Worm (Caenorhabditis elegans) whole organism, L4 larva: Measurements from ENCODE around the gene C29A12.6.

Experiments
- F10B5.3 ChIP-seq: sonication (generic microtip); optimal IDR thresholded peaks from 2 replicates; lab custom pipeline; 2016; ENCODE audit warnings: mild to moderate bottlenecking, missing genetic modification characterization, missing compliant biosample characterization
- F37D6.2 ChIP-seq: sonication (generic microtip); optimal IDR thresholded peaks from 2 replicates; lab custom pipeline; 2016; ENCODE audit warnings: mild to moderate bottlenecking, missing genetic modification characterization, missing compliant biosample characterization
- T20F7.1 ChIP-seq: fragments of 200-800 bp; sonication (Bioruptor generic); optimal IDR thresholded peaks from 2 replicates; lab custom pipeline; 2018; ENCODE audit warnings: mild to moderate bottlenecking, missing genetic modification characterization, missing compliant biosample characterization
- Y48G9A.11 ChIP-seq: fragments of 200-800 bp; sonication (Bioruptor generic); IDR thresholded peaks from 2 replicates; pipeline ENCODE4 v1.3.6; 2022; ENCODE audit warnings: missing genetic modification reagents, missing genetic modification characterization, missing compliant biosample characterization
- ZK337.2 ChIP-seq: fragments of 200-800 bp; sonication (Bioruptor generic); IDR thresholded peaks from 2 replicates; pipeline ENCODE4 v1.3.6; 2022; ENCODE audit warnings: missing genetic modification reagents, missing genetic modification characterization, missing compliant biosample characterization
- aha-1 ChIP-seq: fragments of 150-350 bp; peaks from one replicate; lab custom pipeline; 2014; ENCODE audit warnings: missing biosample characterization, missing genetic modification characterization
- ama-1 ChIP-seq: fragments of 150-350 bp; optimal IDR thresholded peaks from 2 replicates; lab custom pipeline; 2014; ENCODE audit warnings: inconsistent platforms, mixed read lengths
- ceh-20 ChIP-seq: fragments of 200-800 bp; sonication (Bioruptor generic); IDR thresholded peaks from 2 replicates; pipeline ENCODE4 v1.3.6; 2022; ENCODE audit warnings: missing genetic modification reagents, missing genetic modification characterization, missing compliant biosample characterization
- ceh-28 ChIP-seq: fragments of 150-350 bp; optimal IDR thresholded peaks from 2 replicates; lab custom pipeline; 2014; ENCODE audit warnings: missing biosample characterization, missing genetic modification reagents, missing genetic modification characterization
- ceh-32 ChIP-seq: sonication (generic microtip); optimal IDR thresholded peaks from 2 replicates; lab custom pipeline; 2016; ENCODE audit warnings: mild to moderate bottlenecking, missing genetic modification characterization, missing compliant biosample characterization; ENCODE audit not compliant: poor library complexity
- ceh-44 ChIP-seq: fragments of 200-800 bp; sonication (Bioruptor generic); IDR thresholded peaks from 2 replicates; pipeline ENCODE4 v1.3.6; 2022; ENCODE audit warnings: missing genetic modification reagents, missing genetic modification characterization, missing compliant biosample characterization
- ces-1 ChIP-seq: fragments of 150-350 bp; sonication (generic microtip); optimal IDR thresholded peaks from 4 replicates; lab custom pipeline; 2014; ENCODE audit warnings: missing biosample characterization, missing genetic modification reagents, missing genetic modification characterization
- ctbp-1 ChIP-seq: fragments of 200-800 bp; sonication (Bioruptor generic); IDR thresholded peaks from 2 replicates; pipeline ENCODE4 v1.3.6; 2022; ENCODE audit warnings: missing genetic modification reagents, missing genetic modification characterization, missing compliant biosample characterization
- daf-16 ChIP-seq, 3 experiments: sonication (generic microtip); optimal IDR thresholded peaks; 2 replicates each; lab custom pipeline; 2016 to 2017; ENCODE audit warnings: missing genetic modification characterization in 3 of 3, missing genetic modification reagents in 3 of 3, mild to moderate bottlenecking in 2 of 3, missing compliant biosample characterization in 2 of 3, missing biosample characterization in 1 of 3, moderate library complexity in 1 of 3
- dmd-6 ChIP-seq: fragments of 200-800 bp; sonication (Bioruptor generic); IDR thresholded peaks from 2 replicates; pipeline ENCODE4 v1.3.6; 2022; ENCODE audit warnings: missing genetic modification reagents, missing genetic modification characterization, missing compliant biosample characterization
- dpl-1 ChIP-seq: fragments of 150-350 bp; optimal IDR thresholded peaks from 2 replicates; lab custom pipeline; 2014; ENCODE audit warnings: missing biosample characterization, missing genetic modification reagents, missing genetic modification characterization
- dve-1 ChIP-seq: sonication (generic microtip); optimal IDR thresholded peaks from 2 replicates; lab custom pipeline; 2017; ENCODE audit warnings: antibody characterized with exemption, mild to moderate bottlenecking, missing genetic modification characterization, missing compliant biosample characterization; ENCODE audit not compliant: insufficient read depth
- fkh-10 ChIP-seq: fragments of 150-350 bp; optimal IDR thresholded peaks from 2 replicates; lab custom pipeline; 2014; ENCODE audit warnings: missing biosample characterization, missing genetic modification reagents, missing genetic modification characterization
- gei-8 ChIP-seq: fragments of 200-800 bp; sonication (Bioruptor generic); optimal IDR thresholded peaks from 2 replicates; lab custom pipeline; 2018; ENCODE audit warnings: mild to moderate bottlenecking, missing genetic modification characterization, missing compliant biosample characterization
- hif-1 ChIP-seq, 2 experiments: sonication (generic microtip); optimal IDR thresholded peaks; 2 replicates each; lab custom pipeline; 2016 to 2017; ENCODE audit warnings: missing compliant biosample characterization in 2 of 2, missing genetic modification characterization in 2 of 2, missing genetic modification reagents in 2 of 2, missing genotype in 2 of 2, mild to moderate bottlenecking in 1 of 2
- hlh-11 ChIP-seq: fragments of 200-800 bp; sonication (Bioruptor generic); optimal IDR thresholded peaks from 2 replicates; lab custom pipeline; 2018; ENCODE audit warnings: mild to moderate bottlenecking, missing genetic modification characterization, missing compliant biosample characterization
- hlh-30 ChIP-seq: sonication (generic microtip); optimal IDR thresholded peaks from 2 replicates; lab custom pipeline; 2017; ENCODE audit warnings: antibody characterized with exemption, mild to moderate bottlenecking, missing genetic modification characterization, missing compliant biosample characterization; ENCODE audit not compliant: insufficient read depth
- hmg-1.1 ChIP-seq: fragments of 200-800 bp; sonication (Bioruptor generic); IDR thresholded peaks from 2 replicates; pipeline ENCODE4 v1.3.6; 2022; ENCODE audit warnings: missing genetic modification reagents, missing genetic modification characterization, missing compliant biosample characterization
- lim-7 ChIP-seq: fragments of 200-800 bp; sonication (Bioruptor generic); IDR thresholded peaks from 2 replicates; pipeline ENCODE4 v1.3.6; 2022; ENCODE audit warnings: missing genetic modification characterization, missing compliant biosample characterization
- lin-13 ChIP-seq: fragments of 150-350 bp; optimal IDR thresholded peaks from 2 replicates; lab custom pipeline; 2014; ENCODE audit warnings: missing biosample characterization, missing genetic modification reagents, missing genetic modification characterization
- lin-15B ChIP-seq: fragments of 150-350 bp; sonication (generic microtip); optimal IDR thresholded peaks from 3 replicates; lab custom pipeline; 2014; ENCODE audit warnings: missing biosample characterization, missing genetic modification characterization
- lsy-2 ChIP-seq, 2 experiments: fragments of 150-350 bp in 1 of 2; sonication (generic microtip) in 1 of 2; optimal IDR thresholded peaks; 2 replicates each; lab custom pipeline; 2014 to 2017; ENCODE audit warnings: missing biosample characterization in 2 of 2, missing genetic modification characterization in 2 of 2
- madf-9 ChIP-seq: fragments of 200-800 bp; sonication (Bioruptor generic); conservative IDR thresholded peaks from 2 replicates; pipeline ENCODE4 v1.3.6; 2022; ENCODE audit warnings: missing genetic modification reagents, missing genetic modification characterization, missing compliant biosample characterization
- mdl-1 ChIP-seq, 2 experiments: fragments of 150-350 bp in 1 of 2; sonication (generic microtip) in 1 of 2; optimal IDR thresholded peaks; 2 replicates each; lab custom pipeline; 2014 to 2017; ENCODE audit warnings: missing biosample characterization in 2 of 2, missing genetic modification characterization in 2 of 2
- mep-1 ChIP-seq: fragments of 150-350 bp; sonication (generic microtip); optimal IDR thresholded peaks from 3 replicates; lab custom pipeline; 2014; ENCODE audit warnings: missing biosample characterization, missing genetic modification characterization
- mes-2 ChIP-seq: sonication (generic microtip); optimal IDR thresholded peaks from 2 replicates; lab custom pipeline; 2016; ENCODE audit warnings: missing genotype, mild to moderate bottlenecking, missing genetic modification characterization, missing compliant biosample characterization; ENCODE audit not compliant: poor library complexity, severe bottlenecking
- mxl-2 ChIP-seq: fragments of 200-800 bp; sonication (Bioruptor generic); conservative IDR thresholded peaks from 2 replicates; pipeline ENCODE4 v1.3.6; 2022; ENCODE audit warnings: missing genetic modification reagents, missing genetic modification characterization, missing compliant biosample characterization
- mxl-3 ChIP-seq: fragments of 200-800 bp; sonication (Bioruptor generic); optimal IDR thresholded peaks from 2 replicates; lab custom pipeline; 2018; ENCODE audit warnings: mild to moderate bottlenecking, missing genetic modification characterization, missing compliant biosample characterization
- nhr-10 ChIP-seq: fragments of 150-350 bp; optimal IDR thresholded peaks from 2 replicates; lab custom pipeline; 2014; ENCODE audit warnings: missing biosample characterization, missing genetic modification characterization
- nhr-102 ChIP-seq: sonication (generic microtip); optimal IDR thresholded peaks from 2 replicates; lab custom pipeline; 2016; ENCODE audit warnings: mild to moderate bottlenecking, missing genetic modification characterization, moderate library complexity, missing compliant biosample characterization
- nhr-11 ChIP-seq: fragments of 150-350 bp; optimal IDR thresholded peaks from 2 replicates; lab custom pipeline; 2014; ENCODE audit warnings: missing biosample characterization, missing genetic modification characterization
- nhr-28 ChIP-seq: fragments of 150-350 bp; optimal IDR thresholded peaks from 2 replicates; lab custom pipeline; 2014; ENCODE audit warnings: missing biosample characterization, missing genetic modification characterization
- nhr-48 ChIP-seq: sonication (generic microtip); optimal IDR thresholded peaks from 2 replicates; lab custom pipeline; 2016; ENCODE audit warnings: mild to moderate bottlenecking, missing genetic modification characterization, missing compliant biosample characterization
- nhr-6 ChIP-seq: fragments of 150-350 bp; optimal IDR thresholded peaks from 2 replicates; lab custom pipeline; 2014; ENCODE audit warnings: missing biosample characterization, missing genetic modification characterization
- nhr-77 ChIP-seq: fragments of 150-350 bp; optimal IDR thresholded peaks from 2 replicates; lab custom pipeline; 2014; ENCODE audit warnings: missing biosample characterization, missing genetic modification characterization
- pha-4 ChIP-seq, 2 experiments: fragments of 150-350 bp in 1 of 2; fragments of 200-800 bp in 1 of 2; sonication (Bioruptor generic) in 1 of 2; IDR thresholded peaks in 1 of 2; optimal IDR thresholded peaks in 1 of 2; 2 replicates each; pipeline versions ENCODE4 v1.3.6 to Lab custom; 2014 to 2022; ENCODE audit warnings: missing genetic modification characterization in 2 of 2, missing genetic modification reagents in 2 of 2, missing biosample characterization in 1 of 2, missing compliant biosample characterization in 1 of 2
- rbr-2 ChIP-seq: sonication (generic microtip); optimal IDR thresholded peaks from 2 replicates; lab custom pipeline; 2016; ENCODE audit warnings: missing genotype, missing genetic modification characterization, missing compliant biosample characterization
- sdz-12 ChIP-seq: fragments of 200-800 bp; sonication (Bioruptor generic); optimal IDR thresholded peaks from 2 replicates; lab custom pipeline; 2018; ENCODE audit warnings: mild to moderate bottlenecking, missing genetic modification characterization, missing compliant biosample characterization
- set-16 ChIP-seq: fragments of 200-800 bp; sonication (Bioruptor generic); IDR thresholded peaks from 2 replicates; pipeline ENCODE4 v1.3.6; 2022; ENCODE audit warnings: missing genetic modification reagents, missing genetic modification characterization, missing compliant biosample characterization
- tra-1 ChIP-seq: fragments of 200-800 bp; sonication (Bioruptor generic); IDR thresholded peaks from 2 replicates; pipeline ENCODE4 v1.3.6; 2022; ENCODE audit warnings: missing genetic modification reagents, missing genetic modification characterization, missing compliant biosample characterization
- unc-130 ChIP-seq: sonication (generic microtip); optimal IDR thresholded peaks from 2 replicates; lab custom pipeline; 2016; ENCODE audit warnings: missing genetic modification reagents, missing genetic modification characterization, missing compliant biosample characterization
- unc-62 ChIP-seq, 3 experiments: fragments of 150-350 bp in 1 of 3; sonication (generic microtip); optimal IDR thresholded peaks in 2 of 3; peaks in 1 of 3; 1 replicate in 1 of 3; 2 replicates in 2 of 3; lab custom pipeline; 2014 to 2017; ENCODE audit warnings: missing biosample characterization in 3 of 3, missing genetic modification characterization in 3 of 3, missing genetic modification reagents in 3 of 3, missing genotype in 1 of 3
- vab-7 ChIP-seq: fragments of 200-800 bp; sonication (Bioruptor generic); IDR thresholded peaks from 2 replicates; pipeline ENCODE4 v1.3.6; 2022; ENCODE audit warnings: missing genetic modification reagents, missing genetic modification characterization, missing compliant biosample characterization
- ztf-7 ChIP-seq: fragments of 150-350 bp; optimal IDR thresholded peaks from 2 replicates; lab custom pipeline; 2014; ENCODE audit warnings: missing biosample characterization, missing genetic modification characterization

The C29A12.6 gene

ce11 chrV:10871457-10871861 is 24.5 kb downstream of the C29A12.6 start:
- peak; percentile 52; the same call in 1 of the 2 replicates for TF ChIP-seq ceh-20 (GFP tag; lab: Robert Waterston, UW)
- no peak for TF ChIP-seq lim-7 (GFP tag; lab: Robert Waterston, UW)
- no peak for TF ChIP-seq unc-130 (GFP tag; lab: Kevin White, UChicago)
- peak; percentile 41 for TF ChIP-seq dpl-1
- peak; percentile 53 for TF ChIP-seq mes-2
- TF ChIP-seq ceh-44 = no peak
- no peak for TF ChIP-seq ama-1 (lab: Kevin White, UChicago)
- peak; percentile 87 for TF ChIP-seq hmg-1.1 (GFP tag; lab: Robert Waterston, UW)
- peak; percentile 99 for TF ChIP-seq aha-1
- peak; percentile 92 for TF ChIP-seq fkh-10 (GFP tag; lab: Kevin White, UChicago)
- no peak for TF ChIP-seq pha-4 (GFP tag; IDR thresholded peaks at IDR 0.05; lab: Robert Waterston, UW)
- TF ChIP-seq pha-4 (tag; optimal IDR thresholded peaks at IDR 0.05; lab: Kevin White, UChicago) = peak; percentile 26
- TF ChIP-seq dve-1 (tag; lab: Kevin White, UChicago) = peak; percentile 77
- TF ChIP-seq hif-1 (tag; optimal IDR thresholded peaks at IDR 0.05; lab: Kevin White, UChicago) = peak in 1 of 2 experiments; percentile 67
- no peak for TF ChIP-seq daf-16 (GFP tag; optimal IDR thresholded peaks at IDR 0.05; lab: Kevin White, UChicago)
- peak; percentile 45 for TF ChIP-seq daf-16 (tag; optimal IDR thresholded peaks at IDR 0.05; lab: Kevin White, UChicago)
- peak; percentile 25 for TF ChIP-seq ces-1 (GFP tag; lab: Kevin White, UChicago)
- TF ChIP-seq lin-15B (tag; lab: Kevin White, UChicago) = no peak
- TF ChIP-seq madf-9 = no peak
- TF ChIP-seq F37D6.2 (tag; lab: Kevin White, UChicago) = peak; percentile 54
- TF ChIP-seq nhr-28 = peak; percentile 90
- TF ChIP-seq ceh-28 (tag; lab: Kevin White, UChicago) = peak; percentile 20
- TF ChIP-seq nhr-48 = peak; percentile 28
- TF ChIP-seq unc-62 (GFP tag; optimal IDR thresholded peaks at IDR 0.05 in 1 of 2; lab: Kevin White, UChicago) = peak in 1 of 2 experiments; percentile 95
- no peak for TF ChIP-seq unc-62 (tag; optimal IDR thresholded peaks at IDR 0.05; lab: Kevin White, UChicago)
- peak; percentile 79 for TF ChIP-seq dmd-6
- peak; percentile 46 for TF ChIP-seq lin-13 (GFP tag; lab: Kevin White, UChicago)
- peak; percentile 59 for TF ChIP-seq nhr-10 (tag; lab: Kevin White, UChicago)
- peak; percentile 43; the same call in 1 of the 2 replicates for TF ChIP-seq ZK337.2
- TF ChIP-seq mxl-3 = peak; percentile 62
- TF ChIP-seq hlh-11 = peak; percentile 93
- no peak for TF ChIP-seq sdz-12 (GFP tag; lab: Kevin White, UChicago)
- TF ChIP-seq ctbp-1 (GFP tag; lab: Robert Waterston, UW) = peak; percentile 91
- TF ChIP-seq rbr-2 (tag; lab: Kevin White, UChicago) = peak; percentile 75
- peak; percentile 78 for TF ChIP-seq nhr-6 (tag; lab: Kevin White, UChicago)
- TF ChIP-seq mdl-1 (tag; optimal IDR thresholded peaks at IDR 0.05; lab: Kevin White, UChicago) = peak; percentile 81 to 98
- TF ChIP-seq tra-1 (GFP tag; lab: Robert Waterston, UW) = peak; percentile 73
- TF ChIP-seq F10B5.3 (tag; lab: Kevin White, UChicago) = no peak
- TF ChIP-seq T20F7.1 (GFP tag; lab: Kevin White, UChicago) = no peak
- no peak for TF ChIP-seq Y48G9A.11
- TF ChIP-seq nhr-11 (tag; lab: Kevin White, UChicago) = peak; percentile 88
- TF ChIP-seq ceh-32 (tag; lab: Kevin White, UChicago) = peak; percentile 12
- TF ChIP-seq vab-7 (GFP tag; lab: Robert Waterston, UW) = peak; percentile 42; the same call in 1 of the 2 replicates
- peak; percentile 60; the same call in 1 of the 2 replicates for TF ChIP-seq set-16 (GFP tag; lab: Robert Waterston, UW)
- no peak for TF ChIP-seq ztf-7 (tag; lab: Kevin White, UChicago)
- TF ChIP-seq nhr-77 (tag; lab: Kevin White, UChicago) = peak; percentile 67
- peak; percentile 99 for TF ChIP-seq hlh-30 (tag; lab: Kevin White, UChicago)
- peak; percentile 89 for TF ChIP-seq mep-1 (tag; lab: Kevin White, UChicago)
- TF ChIP-seq nhr-102 (tag; lab: Kevin White, UChicago) = peak; percentile 17
- no peak for TF ChIP-seq mxl-2 (GFP tag; lab: Robert Waterston, UW)
- TF ChIP-seq lsy-2 (tag; optimal IDR thresholded peaks at IDR 0.05; lab: Kevin White, UChicago) = peak; percentile 76 to 79
- peak; percentile 47 for TF ChIP-seq gei-8 (GFP tag; lab: Kevin White, UChicago)
- TF ChIP-seq, all 104 proteins: peak for 37
